Worm (Caenorhabditis elegans) whole organism, L4 larva: Measurements from ENCODE around the gene grl-13.

Source experiments
- F37D6.2 ChIP-seq: sonication (generic microtip); optimal IDR thresholded peaks from 2 replicates; lab custom pipeline; 2016; ENCODE audit warnings: mild to moderate bottlenecking, missing genetic modification characterization, missing compliant biosample characterization
- F49E8.2 ChIP-seq: sonication (generic microtip); optimal IDR thresholded peaks from 2 replicates; lab custom pipeline; 2016; ENCODE audit warnings: missing compliant biosample characterization, mild to moderate bottlenecking, missing genetic modification characterization, borderline replicate concordance
- arid-1 ChIP-seq: fragments of 200-800 bp; sonication (Bioruptor generic); conservative IDR thresholded peaks from 2 replicates; pipeline ENCODE4 v1.3.6; 2022; ENCODE audit warnings: missing genetic modification reagents, missing genetic modification characterization, missing compliant biosample characterization
- ceh-28 ChIP-seq: fragments of 150-350 bp; optimal IDR thresholded peaks from 2 replicates; lab custom pipeline; 2014; ENCODE audit warnings: missing biosample characterization, missing genetic modification reagents, missing genetic modification characterization
- dve-1 ChIP-seq: sonication (generic microtip); optimal IDR thresholded peaks from 2 replicates; lab custom pipeline; 2017; ENCODE audit warnings: antibody characterized with exemption, mild to moderate bottlenecking, missing genetic modification characterization, missing compliant biosample characterization; ENCODE audit not compliant: insufficient read depth
- lin-39 ChIP-seq: fragments of 150-350 bp; optimal IDR thresholded peaks from 2 replicates; lab custom pipeline; 2014; ENCODE audit warnings: missing biosample characterization, missing genetic modification reagents, missing genetic modification characterization
- mdl-1 ChIP-seq, 2 experiments: fragments of 150-350 bp in 1 of 2; sonication (generic microtip) in 1 of 2; optimal IDR thresholded peaks; 2 replicates each; lab custom pipeline; 2014 to 2017; ENCODE audit warnings: missing biosample characterization in 2 of 2, missing genetic modification characterization in 2 of 2
- mep-1 ChIP-seq: fragments of 150-350 bp; sonication (generic microtip); optimal IDR thresholded peaks from 3 replicates; lab custom pipeline; 2014; ENCODE audit warnings: missing biosample characterization, missing genetic modification characterization
- pha-4 ChIP-seq, 2 experiments: fragments of 150-350 bp in 1 of 2; fragments of 200-800 bp in 1 of 2; sonication (Bioruptor generic) in 1 of 2; IDR thresholded peaks in 1 of 2; optimal IDR thresholded peaks in 1 of 2; 2 replicates each; pipeline versions ENCODE4 v1.3.6 to Lab custom; 2014 to 2022; ENCODE audit warnings: missing genetic modification characterization in 2 of 2, missing genetic modification reagents in 2 of 2, missing biosample characterization in 1 of 2, missing compliant biosample characterization in 1 of 2
- zag-1 ChIP-seq: fragments of 150-350 bp; optimal IDR thresholded peaks from 2 replicates; lab custom pipeline; 2014; ENCODE audit warnings: missing biosample characterization, missing genetic modification characterization

DNA sequence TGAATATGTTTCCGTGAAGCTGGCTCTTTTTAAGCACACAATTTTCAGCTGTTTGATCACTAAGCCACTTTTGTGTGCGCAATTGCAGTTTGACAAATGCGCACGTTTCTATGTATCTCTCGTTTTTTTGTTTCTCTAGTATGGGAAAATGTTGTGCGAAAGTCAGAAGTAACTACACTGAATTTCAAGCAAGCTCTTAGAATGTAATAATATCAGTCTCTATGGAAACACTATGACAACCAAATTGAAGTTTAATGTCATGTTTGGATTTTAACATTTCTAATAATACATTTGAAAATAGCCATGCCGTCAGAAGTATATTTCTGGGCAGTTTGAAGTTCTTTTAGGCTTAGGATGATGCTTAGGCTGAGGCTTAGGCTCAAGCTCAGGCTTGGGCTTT lies 44.5 kb downstream of the grl-13 start, which contains the start of gene ZC132.9:
- TF ChIP-seq zag-1 (tag; lab: Kevin White, UChicago) (no peak), mdl-1 (tag; optimal IDR thresholded peaks at IDR 0.05; lab: Kevin White, UChicago) (no peak), ceh-28 (tag; lab: Kevin White, UChicago) (no peak), F37D6.2 (tag; lab: Kevin White, UChicago) (no peak), mep-1 (tag; lab: Kevin White, UChicago) (no peak), F49E8.2 (no peak), arid-1 (GFP tag; lab: Robert Waterston, UW) (no peak), lin-39 (tag; lab: Kevin White, UChicago) (no peak), pha-4 (GFP tag; IDR thresholded peaks at IDR 0.05; lab: Robert Waterston, UW) (no peak), pha-4 (tag; optimal IDR thresholded peaks at IDR 0.05; lab: Kevin White, UChicago) (no peak), dve-1 (no peak)
